Fruit fly (Drosophila melanogaster): Measurements from ENCODE around the gene Ttc30.
A peak's percentile ranks its signal among the peaks of the same experiment; 100 is the strongest.

Gene Ttc30

DNA sequence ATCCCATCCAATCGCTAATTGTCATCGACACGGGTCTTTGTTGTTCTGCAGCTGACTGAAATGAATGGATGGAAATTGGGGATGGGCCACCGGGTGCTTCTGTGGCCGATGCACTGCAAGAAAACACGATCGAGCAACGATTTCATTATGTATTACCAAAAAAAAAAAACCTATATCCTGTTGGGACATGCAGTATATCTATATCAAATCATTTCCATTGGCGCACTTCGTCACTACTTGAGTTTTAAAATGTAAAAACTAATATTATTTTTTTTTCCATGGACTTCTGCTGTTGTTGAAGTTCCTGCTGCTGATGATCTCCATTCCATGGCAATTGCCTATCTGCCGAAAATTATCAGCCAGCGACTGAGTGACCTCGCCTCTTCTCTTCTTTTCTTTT, 32.8 kb upstream of the Ttc30 start (continued):
- TF ChIP-seq MBD-R2 (GFP tag; IDR thresholded peaks at IDR 0.05) (peak; percentile 31; the same call in 1 of the 2 replicates), CG31388 (GFP tag; optimal IDR thresholded peaks at IDR 0.05) (no peak), CG7928 (GFP tag; optimal IDR thresholded peaks at IDR 0.05) (peak; percentile 2), sens-2 (GFP tag; IDR thresholded peaks at IDR 0.05) (0 out of 2 replicates have a peak, but pooled peaks have one; percentile 25), btn (GFP tag; optimal IDR thresholded peaks at IDR 0.05) (no peak), bsh (GFP tag; optimal IDR thresholded peaks at IDR 0.05) (peak in 1 of 2 experiments; percentile 81), CG1792 (GFP tag; optimal IDR thresholded peaks at IDR 0.05) (peak; percentile 27), CG6683 (GFP tag; optimal IDR thresholded peaks at IDR 0.05) (no peak), vnd (GFP tag; IDR thresholded peaks at IDR 0.05; ENCODE audit: partially characterized antibody) (no peak), Gug (GFP tag; IDR thresholded peaks at IDR 0.05) (peak; percentile 68), Dek (tag; optimal IDR thresholded peaks at IDR 0.05) (peak; percentile 20), HLH3B (GFP tag; IDR thresholded peaks at IDR 0.05) (peak; percentile 79), CG7786 (GFP tag; optimal IDR thresholded peaks at IDR 0.05) (peak; percentile 34), CG8290 (GFP tag; optimal IDR thresholded peaks at IDR 0.05) (no peak), CG8290 (tag; optimal IDR thresholded peaks at IDR 0.05) (no peak), CG18011 (GFP tag; optimal IDR thresholded peaks at IDR 0.05) (no peak), zfh1 (GFP tag; IDR thresholded peaks at IDR 0.05) (peak; percentile 86), CrebB (tag; optimal IDR thresholded peaks at IDR 0.05) (no peak), CG11504 (tag; optimal IDR thresholded peaks at IDR 0.05) (peak; percentile 86), bowl (GFP tag; IDR thresholded peaks at IDR 0.05) (no peak), ssp (GFP tag; IDR thresholded peaks at IDR 0.05) (peak; percentile 68), her (GFP tag; optimal IDR thresholded peaks at IDR 0.05) (peak; percentile 12), CG4854 (GFP tag; optimal IDR thresholded peaks at IDR 0.05) (no peak), CG31441 (GFP tag; IDR thresholded peaks at IDR 0.05) (peak; percentile 65), so (GFP tag; IDR thresholded peaks at IDR 0.05) (peak; percentile 76; the same call in 2 of the 3 replicates), abd-A (tag; optimal IDR thresholded peaks at IDR 0.05) (no peak), gfzf (GFP tag; optimal IDR thresholded peaks at IDR 0.05) (no peak), Myb (GFP tag; optimal IDR thresholded peaks at IDR 0.05) (no peak), E2f2 (GFP tag; IDR thresholded peaks at IDR 0.05) (peak; percentile 46; the same call in 1 of the 2 replicates), CG17359 (tag; optimal IDR thresholded peaks at IDR 0.05) (peak; percentile 56), chif (GFP tag; optimal IDR thresholded peaks at IDR 0.05) (peak; percentile 63 to 66), Abd-B (GFP tag; optimal IDR thresholded peaks at IDR 0.05) (peak; percentile 24), Hmx (GFP tag; optimal IDR thresholded peaks at IDR 0.05) (no peak), nau (GFP tag; optimal IDR thresholded peaks at IDR 0.05) (no peak), CG6654 (GFP tag; optimal IDR thresholded peaks at IDR 0.05) (peak; percentile 5), cwo (GFP tag; optimal IDR thresholded peaks at IDR 0.05) (no peak), grn (GFP tag; optimal IDR thresholded peaks at IDR 0.05) (peak; percentile 47), Optix (GFP tag; IDR thresholded peaks at IDR 0.05) (peak; percentile 65; the same call in 2 of the 3 replicates), lbe (GFP tag; optimal IDR thresholded peaks at IDR 0.05) (no peak), CG15011 (GFP tag; optimal IDR thresholded peaks at IDR 0.05) (peak; percentile 40), Opbp (GFP tag; IDR thresholded peaks at IDR 0.05; ENCODE audit: partially characterized antibody) (no peak), CG9609 (GFP tag; optimal IDR thresholded peaks at IDR 0.05) (no peak), hb (GFP tag; IDR thresholded peaks at IDR 0.05; ENCODE audit: partially characterized antibody) (no peak), CG13287 (GFP tag; IDR thresholded peaks at IDR 0.05; ENCODE audit: partially characterized antibody) (no peak), slp2 (GFP tag; optimal IDR thresholded peaks at IDR 0.05) (peak; percentile 67), lab (GFP tag; optimal IDR thresholded peaks at IDR 0.05) (peak; percentile 49), Sox100B (GFP tag; optimal IDR thresholded peaks at IDR 0.05) (peak; percentile 51), CG17829 (tag; optimal IDR thresholded peaks at IDR 0.05) (no peak), CG7271 (tag; optimal IDR thresholded peaks at IDR 0.05) (no peak), tx (GFP tag; optimal IDR thresholded peaks at IDR 0.05) (peak; percentile 13), CG34376 (GFP tag; optimal IDR thresholded peaks at IDR 0.05) (no peak)

Measured in whole organism, embryonic.